Worm (Caenorhabditis elegans): ENCODE results near the gene sucl-1.

The sucl-1 gene

DNA sequence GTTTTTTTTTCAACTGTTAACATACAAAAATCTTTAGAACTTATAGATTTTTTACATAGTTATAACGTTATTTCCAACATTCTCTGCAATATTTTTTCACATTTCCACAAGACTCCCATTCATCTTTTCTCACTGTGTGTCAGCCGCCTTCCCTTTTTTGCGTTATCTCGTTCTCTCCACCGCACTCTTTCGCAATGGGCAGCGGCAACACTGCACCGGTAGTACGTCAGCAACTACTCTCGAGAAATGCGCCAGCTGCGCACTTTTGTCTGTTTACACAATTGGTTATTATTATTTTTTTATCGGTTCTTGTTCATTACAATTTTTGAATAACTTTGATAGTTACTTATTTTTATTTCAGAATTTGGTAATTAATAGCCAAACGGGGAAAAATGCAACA lies 6.9 kb upstream of the sucl-1 start, which contains the start of gene C05G5.2:
TSS of gene C05G5.2 (plus strand) at position 356 of the 400 bp plus-strand sequence.
- TF ChIP-seq tra-4 (tag; optimal IDR thresholded peaks at IDR 0.05) (no peak), hmbx-1 (tag; optimal IDR thresholded peaks at IDR 0.05) (peak; percentile 33), F13C5.2 (tag; optimal IDR thresholded peaks at IDR 0.05) (peak; percentile 57), hnd-1 (tag; optimal IDR thresholded peaks at IDR 0.05) (no peak), sea-1 (GFP tag; conservative IDR thresholded peaks at IDR 0.05) (0 out of 2 replicates have a peak, but pooled peaks have one; percentile 35), ceh-13 (GFP tag; optimal IDR thresholded peaks at IDR 0.05) (no peak), aly-1 (tag; optimal IDR thresholded peaks at IDR 0.05) (no peak), tbx-37 (GFP tag; conservative IDR thresholded peaks at IDR 0.05) (0 out of 2 replicates have a peak, but pooled peaks have one; percentile 6), ama-1 (optimal IDR thresholded peaks at IDR 0.05) (no peak), pes-1 (GFP tag; IDR thresholded peaks at IDR 0.05) (peak; percentile 24; the same call in 1 of the 2 replicates)

DNA sequence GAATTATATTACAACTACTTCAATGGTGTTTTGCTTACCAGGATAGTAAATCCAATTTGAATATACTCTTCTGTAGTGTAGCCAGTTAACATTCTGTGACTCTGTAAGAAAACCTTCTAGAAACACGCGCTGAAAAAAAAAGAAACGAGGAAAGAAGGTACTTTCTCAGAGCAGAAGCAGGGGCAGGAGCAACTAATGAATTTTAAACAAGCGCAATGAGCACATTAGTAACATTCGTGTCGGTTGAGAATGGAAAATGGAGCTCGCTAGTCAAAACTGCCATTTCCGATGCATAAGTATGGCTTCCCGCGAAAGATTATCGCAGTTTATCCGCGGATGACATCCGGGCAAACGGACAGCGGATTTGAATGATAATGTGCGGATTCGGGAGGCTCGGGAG lies 1.9 kb upstream of the sucl-1 start, which contains the start of gene C05G5.3:
TSS of gene C05G5.3 (minus strand) at position 101 of the 400 bp plus-strand sequence.
- TF ChIP-seq hnd-1 (tag; optimal IDR thresholded peaks at IDR 0.05) (no peak), aly-1 (tag; optimal IDR thresholded peaks at IDR 0.05) (no peak), hmg-4 (GFP tag; optimal IDR thresholded peaks at IDR 0.05) (no peak), tbx-37 (GFP tag; conservative IDR thresholded peaks at IDR 0.05) (no peak), tra-4 (tag; optimal IDR thresholded peaks at IDR 0.05) (no peak), tbx-11 (GFP tag; IDR thresholded peaks at IDR 0.05) (no peak), pes-1 (GFP tag; IDR thresholded peaks at IDR 0.05) (no peak), B0310.2 (tag; optimal IDR thresholded peaks at IDR 0.05) (no peak), ets-7 (tag; optimal IDR thresholded peaks at IDR 0.05) (no peak), scrt-1 (GFP tag; IDR thresholded peaks at IDR 0.05) (no peak), sea-1 (GFP tag; conservative IDR thresholded peaks at IDR 0.05) (no peak), ama-1 (optimal IDR thresholded peaks at IDR 0.05) (no peak), ceh-13 (GFP tag; optimal IDR thresholded peaks at IDR 0.05) (no peak), F13C5.2 (tag; optimal IDR thresholded peaks at IDR 0.05) (no peak), ceh-36 (tag; optimal IDR thresholded peaks at IDR 0.05) (no peak), hmbx-1 (tag; optimal IDR thresholded peaks at IDR 0.05) (no peak), flt-1 (GFP tag; IDR thresholded peaks at IDR 0.05) (no peak)

DNA sequence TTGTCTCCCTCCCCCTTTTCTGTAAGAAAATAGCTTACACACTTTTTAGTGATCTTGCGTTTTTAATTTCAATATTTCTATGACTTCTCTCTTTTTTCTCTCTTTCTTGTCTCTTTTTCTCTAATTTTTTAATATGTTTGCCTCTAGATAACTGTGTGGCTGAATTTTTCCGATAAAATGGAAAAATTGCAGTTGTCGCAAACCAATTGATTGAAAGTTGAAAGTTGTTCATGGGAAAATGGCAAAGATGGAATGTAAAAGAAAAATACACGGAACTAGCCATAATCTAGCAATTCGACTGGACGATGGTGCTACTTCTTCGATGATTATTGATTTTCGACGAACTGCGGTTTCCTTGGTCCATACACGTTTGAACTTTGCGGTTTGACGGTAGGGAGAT lies 2.0 kb downstream of the sucl-1 start:
- TF ChIP-seq ceh-13 (GFP tag; optimal IDR thresholded peaks at IDR 0.05): no peak
- no peak for TF ChIP-seq B0310.2 (tag; optimal IDR thresholded peaks at IDR 0.05)
- TF ChIP-seq ets-7 (tag; optimal IDR thresholded peaks at IDR 0.05): no peak
- TF ChIP-seq pes-1 (GFP tag; IDR thresholded peaks at IDR 0.05): no peak
- no peak for TF ChIP-seq tbx-37 (GFP tag; conservative IDR thresholded peaks at IDR 0.05)
- no peak for TF ChIP-seq ceh-36 (tag; optimal IDR thresholded peaks at IDR 0.05)
- TF ChIP-seq aly-1 (tag; optimal IDR thresholded peaks at IDR 0.05): no peak
- no peak for TF ChIP-seq scrt-1 (GFP tag; IDR thresholded peaks at IDR 0.05)
- TF ChIP-seq ama-1 (optimal IDR thresholded peaks at IDR 0.05): no peak
- no peak for TF ChIP-seq tra-4 (tag; optimal IDR thresholded peaks at IDR 0.05)
- no peak for TF ChIP-seq flt-1 (GFP tag; IDR thresholded peaks at IDR 0.05)
- TF ChIP-seq hmbx-1 (tag; optimal IDR thresholded peaks at IDR 0.05): no peak

DNA sequence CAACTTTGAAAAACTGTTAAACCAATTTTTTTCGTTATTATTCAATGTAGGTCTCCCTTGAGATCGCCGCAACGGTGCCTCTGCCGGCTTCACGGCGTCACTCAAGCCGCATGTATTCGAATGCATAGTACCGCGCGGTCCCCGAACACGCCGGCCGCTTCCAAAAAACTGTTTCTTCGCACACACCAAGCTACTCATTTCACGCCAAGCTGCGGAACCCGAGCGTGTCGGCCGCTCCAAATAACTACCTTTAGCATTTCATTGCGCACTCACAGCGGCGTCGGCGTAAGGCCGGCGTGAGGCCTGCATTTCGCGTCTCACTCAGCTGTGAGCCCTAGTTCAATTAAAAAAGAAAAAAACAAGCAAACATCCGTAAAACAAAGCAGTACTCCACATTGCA lies 2.8 kb downstream of the sucl-1 start:
- TF ChIP-seq pes-1 (GFP tag; IDR thresholded peaks at IDR 0.05): peak; percentile 16; the same call in 1 of the 2 replicates
- TF ChIP-seq scrt-1 (GFP tag; IDR thresholded peaks at IDR 0.05): 0 out of 2 replicates have a peak, but pooled peaks have one; percentile 61
- TF ChIP-seq tbx-11 (GFP tag; IDR thresholded peaks at IDR 0.05): no peak
- no peak for TF ChIP-seq sea-1 (GFP tag; conservative IDR thresholded peaks at IDR 0.05)

DNA sequence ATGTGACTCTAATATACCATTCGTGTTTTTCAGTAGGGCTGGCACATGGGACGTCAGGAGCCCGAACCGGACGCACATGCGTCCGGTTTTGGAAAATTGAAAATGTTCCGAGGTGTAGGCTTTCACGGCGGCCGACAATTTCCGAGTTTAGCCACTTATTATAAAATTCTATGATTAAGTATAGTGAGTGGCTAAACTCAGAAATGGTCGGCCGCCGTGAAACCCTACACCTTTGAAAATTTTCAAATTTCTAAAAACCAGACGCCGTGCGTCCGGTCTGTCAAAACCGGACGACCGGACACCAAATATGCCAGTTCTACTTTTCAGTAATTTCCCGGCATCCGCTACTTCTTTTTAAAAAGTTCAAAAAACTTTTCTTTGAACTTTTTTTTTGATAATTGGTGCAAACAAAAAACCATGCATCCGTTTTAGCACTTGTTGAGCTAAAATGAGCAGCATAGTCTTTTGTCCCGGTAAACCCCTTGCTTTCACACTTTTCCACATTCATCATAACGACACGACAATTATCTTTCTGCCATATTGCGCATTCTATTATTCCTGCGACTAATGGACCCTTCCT lies 3.9 kb downstream of the sucl-1 start:
- no peak for TF ChIP-seq ets-7 (tag; optimal IDR thresholded peaks at IDR 0.05)
- TF ChIP-seq scrt-1 (GFP tag; IDR thresholded peaks at IDR 0.05): no peak
- no peak for TF ChIP-seq sea-1 (GFP tag; conservative IDR thresholded peaks at IDR 0.05)
- no peak for TF ChIP-seq hnd-1 (tag; optimal IDR thresholded peaks at IDR 0.05)
- TF ChIP-seq hmbx-1 (tag; optimal IDR thresholded peaks at IDR 0.05): no peak
- no peak for TF ChIP-seq hmg-4 (GFP tag; optimal IDR thresholded peaks at IDR 0.05)
- no peak for TF ChIP-seq tbx-37 (GFP tag; conservative IDR thresholded peaks at IDR 0.05)
- no peak for TF ChIP-seq pes-1 (GFP tag; IDR thresholded peaks at IDR 0.05)
- TF ChIP-seq aly-1 (tag; optimal IDR thresholded peaks at IDR 0.05): no peak
- TF ChIP-seq tra-4 (tag; optimal IDR thresholded peaks at IDR 0.05): no peak
- TF ChIP-seq tbx-11 (GFP tag; IDR thresholded peaks at IDR 0.05): no peak
- TF ChIP-seq ceh-13 (GFP tag; optimal IDR thresholded peaks at IDR 0.05): no peak
- TF ChIP-seq F13C5.2 (tag; optimal IDR thresholded peaks at IDR 0.05): no peak
- no peak for TF ChIP-seq ama-1 (optimal IDR thresholded peaks at IDR 0.05)
- no peak for TF ChIP-seq ceh-36 (tag; optimal IDR thresholded peaks at IDR 0.05)

DNA sequence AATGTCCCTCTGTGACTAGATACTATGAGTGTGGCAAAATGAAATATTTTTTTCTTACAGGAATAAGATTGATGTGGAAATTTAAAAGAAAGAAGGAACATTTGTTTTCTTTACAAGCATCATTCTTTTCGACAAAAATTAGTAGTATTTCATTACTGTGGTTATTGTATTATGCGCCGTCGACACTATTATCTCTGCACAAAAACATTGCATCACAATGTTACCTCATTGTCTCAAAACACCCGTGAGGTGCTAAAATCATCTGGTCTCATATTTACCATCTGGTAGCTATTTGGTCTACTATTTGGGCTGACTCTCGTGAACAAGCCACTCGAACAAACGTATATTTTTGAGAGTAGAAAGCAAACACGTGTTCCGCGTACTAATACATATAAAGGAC lies 5.7 kb downstream of the sucl-1 start:
- TF ChIP-seq tbx-11 (GFP tag; IDR thresholded peaks at IDR 0.05) (no peak), ama-1 (optimal IDR thresholded peaks at IDR 0.05) (no peak), hnd-1 (tag; optimal IDR thresholded peaks at IDR 0.05) (no peak), F13C5.2 (tag; optimal IDR thresholded peaks at IDR 0.05) (no peak)

DNA sequence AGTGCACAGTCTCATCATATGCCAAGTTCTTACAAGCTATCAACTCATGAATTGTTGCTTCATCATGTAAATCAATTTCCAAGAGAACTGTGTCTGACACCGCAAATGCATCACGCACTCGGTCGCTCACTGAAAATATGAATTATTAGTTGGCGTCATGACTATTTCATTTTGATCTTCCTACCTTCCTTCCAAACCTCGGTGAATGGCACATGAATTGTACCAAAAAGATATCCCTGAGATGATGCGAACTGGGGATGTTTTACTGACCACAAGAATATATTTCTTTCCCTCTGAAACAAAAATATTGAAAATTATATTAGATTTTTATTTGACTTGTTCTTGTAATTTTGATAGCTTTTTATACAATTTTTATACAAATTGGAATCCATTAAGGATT lies 6.3 kb downstream of the sucl-1 start:
- no peak for TF ChIP-seq flt-1 (GFP tag; IDR thresholded peaks at IDR 0.05)
- TF ChIP-seq pes-1 (GFP tag; IDR thresholded peaks at IDR 0.05): no peak
- no peak for TF ChIP-seq hnd-1 (tag; optimal IDR thresholded peaks at IDR 0.05)
- TF ChIP-seq tra-4 (tag; optimal IDR thresholded peaks at IDR 0.05): no peak
- TF ChIP-seq aly-1 (tag; optimal IDR thresholded peaks at IDR 0.05): no peak

DNA sequence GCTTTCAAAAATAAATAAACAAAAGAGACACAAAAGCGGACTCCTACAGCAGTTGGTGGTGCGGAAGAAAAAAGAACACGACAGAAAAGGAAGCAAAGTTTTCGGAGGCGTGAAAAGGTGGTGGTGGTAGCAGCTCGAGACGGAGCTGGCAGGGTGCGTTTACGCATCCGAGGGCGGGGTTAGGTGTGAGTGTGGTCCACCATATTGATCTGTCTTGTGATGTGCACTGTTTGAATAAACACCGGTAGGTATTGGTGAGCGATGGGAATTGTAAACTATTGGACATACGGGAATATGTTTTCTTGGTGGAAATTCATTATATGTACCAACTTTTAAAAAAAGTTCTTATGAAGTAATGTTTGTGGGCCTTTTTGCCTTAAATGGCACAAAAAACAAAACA lies 7.2 kb downstream of the sucl-1 start, which contains the start of gene C05G5.5:
TSS of gene C05G5.5 (minus strand) at position 101 of the 400 bp plus-strand sequence.
- TF ChIP-seq ceh-13 (GFP tag; optimal IDR thresholded peaks at IDR 0.05) (no peak), ets-7 (tag; optimal IDR thresholded peaks at IDR 0.05) (no peak), hmbx-1 (tag; optimal IDR thresholded peaks at IDR 0.05) (no peak), flt-1 (GFP tag; IDR thresholded peaks at IDR 0.05) (no peak), ceh-36 (tag; optimal IDR thresholded peaks at IDR 0.05) (no peak), tbx-11 (GFP tag; IDR thresholded peaks at IDR 0.05) (no peak), F13C5.2 (tag; optimal IDR thresholded peaks at IDR 0.05) (no peak), tbx-37 (GFP tag; conservative IDR thresholded peaks at IDR 0.05) (no peak), ama-1 (optimal IDR thresholded peaks at IDR 0.05) (no peak), tra-4 (tag; optimal IDR thresholded peaks at IDR 0.05) (no peak), aly-1 (tag; optimal IDR thresholded peaks at IDR 0.05) (no peak), hmg-4 (GFP tag; optimal IDR thresholded peaks at IDR 0.05) (no peak), scrt-1 (GFP tag; IDR thresholded peaks at IDR 0.05) (no peak), pes-1 (GFP tag; IDR thresholded peaks at IDR 0.05) (no peak), sea-1 (GFP tag; conservative IDR thresholded peaks at IDR 0.05) (no peak), B0310.2 (tag; optimal IDR thresholded peaks at IDR 0.05) (no peak), hnd-1 (tag; optimal IDR thresholded peaks at IDR 0.05) (no peak)
